Worm (Caenorhabditis elegans) whole organism, late embryonic: ENCODE results near the gene ife-5.

Source experiments
- K09A11.1 ChIP-seq: sonication (generic microtip); optimal IDR thresholded peaks from 2 replicates; lab custom pipeline; 2017; ENCODE audit warnings: antibody characterized with exemption, mild to moderate bottlenecking, missing genetic modification characterization, missing compliant biosample characterization; ENCODE audit not compliant: insufficient read depth
- ahr-1 ChIP-seq: sonication (generic microtip); optimal IDR thresholded peaks from 2 replicates; lab custom pipeline; 2016; ENCODE audit warnings: missing genetic modification characterization, missing compliant biosample characterization
- ama-1 ChIP-seq: fragments of 150-350 bp; optimal IDR thresholded peaks from 2 replicates; lab custom pipeline; 2014
- ceh-24 ChIP-seq: sonication (generic microtip); optimal IDR thresholded peaks from 2 replicates; lab custom pipeline; 2016; ENCODE audit warnings: mild to moderate bottlenecking, missing genetic modification characterization, missing compliant biosample characterization
- ceh-45 ChIP-seq: fragments of 200-800 bp; sonication (Bioruptor generic); IDR thresholded peaks from 2 replicates; pipeline ENCODE4 v1.3.6; 2022; ENCODE audit warnings: missing genetic modification reagents, missing genetic modification characterization, missing compliant biosample characterization
- che-1 ChIP-seq: sonication (generic microtip); optimal IDR thresholded peaks from 2 replicates; lab custom pipeline; 2016; ENCODE audit warnings: mild to moderate bottlenecking, missing genetic modification characterization, missing compliant biosample characterization
- elt-2 ChIP-seq: sonication (generic microtip); optimal IDR thresholded peaks from 2 replicates; lab custom pipeline; 2016; ENCODE audit warnings: missing genetic modification reagents, missing genetic modification characterization, missing compliant biosample characterization
- gmeb-2 ChIP-seq: sonication (generic microtip); optimal IDR thresholded peaks from 2 replicates; lab custom pipeline; 2016; ENCODE audit warnings: missing genetic modification characterization, inconsistent platforms, missing compliant biosample characterization
- lin-11 ChIP-seq: fragments of 200-800 bp; sonication (Bioruptor generic); optimal IDR thresholded peaks from 2 replicates; lab custom pipeline; 2018; ENCODE audit warnings: mild to moderate bottlenecking, missing genetic modification characterization, missing compliant biosample characterization
- mec-3 ChIP-seq: sonication (generic microtip); optimal IDR thresholded peaks from 2 replicates; lab custom pipeline; 2016; ENCODE audit warnings: borderline replicate concordance, missing genetic modification characterization, missing compliant biosample characterization
- nhr-11 ChIP-seq: fragments of 150-350 bp; optimal IDR thresholded peaks from 2 replicates; lab custom pipeline; 2014; ENCODE audit warnings: missing biosample characterization, missing genetic modification characterization

DNA sequence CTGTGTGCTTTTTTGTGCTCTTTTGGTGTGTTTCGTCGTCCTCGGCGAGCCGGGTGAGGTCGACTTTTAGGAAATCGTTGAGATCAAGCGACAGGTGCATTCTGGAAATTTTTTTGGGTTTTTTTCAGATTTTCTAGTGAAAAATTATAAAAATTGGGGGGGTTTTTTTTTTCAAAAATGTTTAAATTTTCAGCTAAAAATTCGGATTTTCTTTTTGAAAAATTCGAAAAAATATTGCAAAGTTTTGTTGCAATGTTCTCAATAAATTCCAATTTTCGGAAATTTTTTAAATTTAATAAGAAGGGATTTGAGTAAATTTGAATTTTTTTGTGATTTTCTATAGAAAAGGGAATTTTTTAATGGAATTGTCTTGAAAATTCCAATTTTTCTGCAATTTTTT, 5.5 kb upstream of the ife-5 start, which contains the start of gene Y57A10A.27:
- TF ChIP-seq ceh-45 (GFP tag; lab: Robert Waterston, UW) = no peak
- TF ChIP-seq mec-3 (tag; lab: Kevin White, UChicago) = no peak
- no peak for TF ChIP-seq ama-1 (lab: Kevin White, UChicago)
- TF ChIP-seq ahr-1 = no peak
- TF ChIP-seq lin-11 (tag; lab: Kevin White, UChicago) = no peak
- no peak for TF ChIP-seq che-1 (tag; lab: Kevin White, UChicago)
- TF ChIP-seq elt-2 (tag; lab: Kevin White, UChicago) = no peak
- TF ChIP-seq gmeb-2 = no peak
- no peak for TF ChIP-seq nhr-11 (tag; lab: Kevin White, UChicago)
- TF ChIP-seq K09A11.1 = no peak
- TF ChIP-seq ceh-24 (tag; lab: Kevin White, UChicago) = no peak
